Worm (Caenorhabditis elegans) whole organism, L4 larva: Measurements from ENCODE around the gene Y20C6A.4.

Experiments
- ama-1 ChIP-seq: fragments of 150-350 bp; optimal IDR thresholded peaks from 2 replicates; lab custom pipeline; 2014; ENCODE audit warnings: inconsistent platforms, mixed read lengths
- ceh-82 ChIP-seq: sonication (generic microtip); optimal IDR thresholded peaks from 2 replicates; lab custom pipeline; 2017; ENCODE audit warnings: missing biosample characterization, missing genetic modification characterization
- nhr-28 ChIP-seq: fragments of 150-350 bp; optimal IDR thresholded peaks from 2 replicates; lab custom pipeline; 2014; ENCODE audit warnings: missing biosample characterization, missing genetic modification characterization
- pha-4 ChIP-seq, 2 experiments: fragments of 150-350 bp in 1 of 2; fragments of 200-800 bp in 1 of 2; sonication (Bioruptor generic) in 1 of 2; IDR thresholded peaks in 1 of 2; optimal IDR thresholded peaks in 1 of 2; 2 replicates each; pipeline versions ENCODE4 v1.3.6 to Lab custom; 2014 to 2022; ENCODE audit warnings: missing genetic modification characterization in 2 of 2, missing genetic modification reagents in 2 of 2, missing biosample characterization in 1 of 2, missing compliant biosample characterization in 1 of 2
- unc-39 ChIP-seq: sonication (generic microtip); optimal IDR thresholded peaks from 2 replicates; lab custom pipeline; 2017; ENCODE audit warnings: missing biosample characterization, missing genetic modification characterization
- unc-62 ChIP-seq, 3 experiments: fragments of 150-350 bp in 1 of 3; sonication (generic microtip); optimal IDR thresholded peaks in 2 of 3; peaks in 1 of 3; 1 replicate in 1 of 3; 2 replicates in 2 of 3; lab custom pipeline; 2014 to 2017; ENCODE audit warnings: missing biosample characterization in 3 of 3, missing genetic modification characterization in 3 of 3, missing genetic modification reagents in 3 of 3, missing genotype in 1 of 3
- vab-7 ChIP-seq: fragments of 200-800 bp; sonication (Bioruptor generic); IDR thresholded peaks from 2 replicates; pipeline ENCODE4 v1.3.6; 2022; ENCODE audit warnings: missing genetic modification reagents, missing genetic modification characterization, missing compliant biosample characterization
- ztf-11 ChIP-seq: fragments of 150-350 bp; optimal IDR thresholded peaks from 2 replicates; lab custom pipeline; 2014; ENCODE audit warnings: missing biosample characterization, missing genetic modification characterization

- TF ChIP-seq unc-39 (tag; lab: Kevin White, UChicago) (no peak), ztf-11 (tag; lab: Kevin White, UChicago) (no peak), ceh-82 (tag; lab: Kevin White, UChicago) (no peak), vab-7 (GFP tag; lab: Robert Waterston, UW) (no peak), unc-62 (GFP tag; optimal IDR thresholded peaks at IDR 0.05 in 1 of 2; lab: Kevin White, UChicago) (no peak), unc-62 (tag; optimal IDR thresholded peaks at IDR 0.05; lab: Kevin White, UChicago) (no peak), nhr-28 (tag; lab: Kevin White, UChicago) (no peak), ama-1 (lab: Kevin White, UChicago) (no peak), pha-4 (GFP tag; IDR thresholded peaks at IDR 0.05; lab: Robert Waterston, UW) (no peak), pha-4 (tag; optimal IDR thresholded peaks at IDR 0.05; lab: Kevin White, UChicago) (no peak)
Measured at ce11 chrV:17430066-17430465, 50.0 kb downstream of the Y20C6A.4 start, which contains the start of gene T27C5.10.
